Fruit fly (Drosophila melanogaster) whole organism, pupa: Measurements from ENCODE around the gene vn.

ENCODE experiments used
- CG14655 ChIP-seq: fragments of 200-800 bp; sonication (Bioruptor generic); optimal IDR thresholded peaks from 3 replicates; lab custom pipeline; 2017; ENCODE audit warnings: mild to moderate bottlenecking, missing biosample characterization, missing genetic modification reagents, missing genetic modification characterization
- CG34367 ChIP-seq: fragments of 200-800 bp; sonication (Bioruptor generic); optimal IDR thresholded peaks from 2 replicates; lab custom pipeline; 2018; ENCODE audit warnings: missing biosample characterization, mild to moderate bottlenecking, missing genetic modification characterization
- CG4496 ChIP-seq: fragments of 200-800 bp; sonication (Bioruptor generic); IDR thresholded peaks from 3 replicates; pipeline ENCODE4 v1.3.6; 2022; ENCODE audit warnings: missing biosample characterization, missing genetic modification characterization
- CG8301 ChIP-seq: fragments of 200-800 bp; sonication (Bioruptor generic); optimal IDR thresholded peaks from 2 replicates; lab custom pipeline; 2018; ENCODE audit warnings: missing biosample characterization, mild to moderate bottlenecking, missing genetic modification characterization
- D1 ChIP-seq: fragments of 200-800 bp; sonication (Bioruptor generic); optimal IDR thresholded peaks from 2 replicates; lab custom pipeline; 2018; ENCODE audit warnings: missing biosample characterization, mild to moderate bottlenecking, missing genetic modification characterization, moderate library complexity
- Ets98B ChIP-seq: fragments of 200-800 bp; sonication (Bioruptor generic); IDR thresholded peaks from 2 replicates; pipeline ENCODE4 v1.3.6; 2022; ENCODE audit warnings: missing biosample characterization, missing genetic modification characterization
- Snoo ChIP-seq: fragments of 200-800 bp; sonication (Bioruptor generic); optimal IDR thresholded peaks from 3 replicates; lab custom pipeline; 2017; ENCODE audit warnings: missing biosample characterization, mild to moderate bottlenecking, missing genetic modification characterization, inconsistent platforms
- fd96Ca ChIP-seq: fragments of 200-800 bp; sonication (Bioruptor generic); IDR thresholded peaks from 3 replicates; pipeline ENCODE4 v1.3.6; 2022; ENCODE audit warnings: missing biosample characterization, missing genetic modification characterization
- rn ChIP-seq: fragments of 200-800 bp; sonication (Bioruptor generic); IDR thresholded peaks from 2 replicates; pipeline ENCODE4 v1.3.6; 2022; ENCODE audit warnings: missing biosample characterization, missing genetic modification characterization

dm6 chr3L:5831890-5832289, 13.6 kb downstream of the vn start:
- TF ChIP-seq CG8301 (tag; lab: Kevin White, UChicago) (no peak), CG14655 (GFP tag; lab: Kevin White, UChicago) (no peak), Snoo (tag; lab: Kevin White, UChicago) (no peak), fd96Ca (GFP tag; lab: Robert Waterston, UW) (no peak), rn (GFP tag; lab: Robert Waterston, UW) (no peak), CG4496 (GFP tag; lab: Robert Waterston, UW) (no peak), CG34367 (tag; lab: Kevin White, UChicago) (no peak), D1 (tag; lab: Kevin White, UChicago) (no peak), Ets98B (GFP tag; lab: Robert Waterston, UW) (no peak)
